Fruit fly (Drosophila melanogaster) whole organism, embryonic: ENCODE data around the gene Gnpat.

Source experiments
- Aef1 ChIP-seq: fragments of 200-800 bp; sonication (Bioruptor generic); IDR thresholded peaks from 3 replicates; pipeline ENCODE4 v1.3.6; 2022; ENCODE audit warnings: missing biosample characterization, missing genetic modification characterization
- Awh ChIP-seq: fragments of 200-800 bp; sonication (Bioruptor generic); IDR thresholded peaks from 2 replicates; pipeline ENCODE4, ENCODE4 v1.3.6; 2022; ENCODE audit warnings: missing biosample characterization, missing genetic modification characterization
- CG10321 ChIP-seq: fragments of 200-800 bp; sonication (Bioruptor generic); IDR thresholded peaks from 2 replicates; pipeline ENCODE4 v1.3.6; 2022; ENCODE audit warnings: missing biosample characterization, missing genetic modification characterization
- CG10565 ChIP-seq: fragments of 200-800 bp; sonication (Bioruptor generic); optimal IDR thresholded peaks from 3 replicates; lab custom pipeline; 2016; ENCODE audit warnings: missing biosample characterization, mild to moderate bottlenecking, missing genetic modification characterization
- CG11093 ChIP-seq: fragments of 200-800 bp; sonication (Bioruptor generic); IDR thresholded peaks from 3 replicates; pipeline ENCODE4 v1.3.6; 2022; ENCODE audit warnings: missing biosample characterization, missing genetic modification characterization
- CG14050 ChIP-seq: fragments of 200-800 bp; sonication (Bioruptor generic); IDR thresholded peaks from 3 replicates; pipeline ENCODE4 v1.3.6; 2022; ENCODE audit warnings: missing biosample characterization, missing genetic modification characterization
- CG17912 ChIP-seq: fragments of 200-800 bp; sonication (Bioruptor generic); optimal IDR thresholded peaks from 2 replicates; lab custom pipeline; 2018; ENCODE audit warnings: missing biosample characterization, mild to moderate bottlenecking, missing genetic modification characterization
- CG18599 ChIP-seq: fragments of 200-800 bp; sonication (Bioruptor generic); optimal IDR thresholded peaks from 3 replicates; lab custom pipeline; 2017; ENCODE audit warnings: missing biosample characterization, missing genetic modification characterization, mild to moderate bottlenecking, moderate library complexity, missing genetic modification reagents
- CG2678 ChIP-seq: fragments of 200-800 bp; sonication (Bioruptor generic); optimal IDR thresholded peaks from 3 replicates; lab custom pipeline; 2019; ENCODE audit warnings: missing biosample characterization, mild to moderate bottlenecking, missing genetic modification characterization, moderate library complexity
- CG3163 ChIP-seq: fragments of 200-800 bp; sonication (Bioruptor generic); optimal IDR thresholded peaks from 3 replicates; lab custom pipeline; 2016; ENCODE audit warnings: missing biosample characterization, missing genetic modification characterization
- CG34224 ChIP-seq: fragments of 200-800 bp; sonication (Bioruptor generic); IDR thresholded peaks from 3 replicates; pipeline ENCODE4 v1.3.6; 2022; ENCODE audit warnings: missing biosample characterization, missing genetic modification characterization; ENCODE audit not compliant: partially characterized antibody
- CG4328 ChIP-seq: fragments of 200-800 bp; sonication (Bioruptor generic); optimal IDR thresholded peaks from 3 replicates; lab custom pipeline; 2017; ENCODE audit warnings: missing biosample characterization, missing genetic modification reagents, missing genetic modification characterization
- CG4820 ChIP-seq: fragments of 200-800 bp; sonication (Bioruptor generic); optimal IDR thresholded peaks from 3 replicates; lab custom pipeline; 2016; ENCODE audit warnings: missing biosample characterization, missing genetic modification characterization
- CG7372 ChIP-seq: fragments of 200-800 bp; sonication (Bioruptor generic); IDR thresholded peaks from 2 replicates; pipeline ENCODE4 v1.3.6; 2022; ENCODE audit warnings: missing biosample characterization, missing genetic modification characterization
- CG7556 ChIP-seq: fragments of 200-800 bp; sonication (Bioruptor generic); optimal IDR thresholded peaks from 2 replicates; lab custom pipeline; 2017; ENCODE audit warnings: missing biosample characterization, mild to moderate bottlenecking, missing genetic modification characterization
- CG7839 ChIP-seq: fragments of 200-800 bp; sonication (Bioruptor generic); optimal IDR thresholded peaks from 3 replicates; lab custom pipeline; 2018; ENCODE audit warnings: missing biosample characterization, mild to moderate bottlenecking, missing genetic modification characterization, moderate library complexity
- CG8281 ChIP-seq: fragments of 200-800 bp; sonication (Bioruptor generic); optimal IDR thresholded peaks from 2 replicates; lab custom pipeline; 2018; ENCODE audit warnings: missing biosample characterization, mild to moderate bottlenecking, missing genetic modification characterization, moderate library complexity
- CG9797 ChIP-seq: fragments of 200-800 bp; sonication (Bioruptor generic); optimal IDR thresholded peaks from 3 replicates; lab custom pipeline; 2018; ENCODE audit warnings: missing biosample characterization, mild to moderate bottlenecking, missing genetic modification characterization
- CHES-1-like ChIP-seq: fragments of 200-800 bp; sonication (Bioruptor generic); optimal IDR thresholded peaks from 2 replicates; lab custom pipeline; 2016; ENCODE audit warnings: missing biosample characterization, missing genetic modification characterization
- Dfd ChIP-seq, 2 experiments: fragments of >200 bp; optimal IDR thresholded peaks; 2 replicates each; lab custom pipeline; 2017; ENCODE audit warnings: missing biosample characterization in 2 of 2, missing genetic modification characterization in 2 of 2
- HLH54F ChIP-seq: fragments of 200-800 bp; sonication (Bioruptor generic); optimal IDR thresholded peaks from 3 replicates; lab custom pipeline; 2016; ENCODE audit warnings: missing biosample characterization, missing genetic modification characterization
- Hr51 ChIP-seq, 2 experiments: fragments of 200-800 bp; sonication (Bioruptor generic); optimal IDR thresholded peaks; 2 replicates in 1 of 2; 3 replicates in 1 of 2; lab custom pipeline; 2016 to 2018; ENCODE audit warnings: missing biosample characterization in 2 of 2, missing genetic modification characterization in 2 of 2, mild to moderate bottlenecking in 1 of 2, moderate library complexity in 1 of 2
- Lim3 ChIP-seq: fragments of 200-800 bp; sonication (Bioruptor generic); IDR thresholded peaks from 2 replicates; pipeline ENCODE4 v1.3.6; 2022; ENCODE audit warnings: missing biosample characterization, missing genetic modification characterization
- Meics ChIP-seq: fragments of 200-800 bp; sonication (Bioruptor generic); optimal IDR thresholded peaks from 2 replicates; lab custom pipeline; 2017; ENCODE audit warnings: missing biosample characterization, mild to moderate bottlenecking, missing genetic modification characterization
- NfI ChIP-seq: fragments of 200-800 bp; sonication (Bioruptor generic); optimal IDR thresholded peaks from 3 replicates; lab custom pipeline; 2018; ENCODE audit warnings: missing biosample characterization, mild to moderate bottlenecking, missing genetic modification characterization, moderate library complexity
- Oaz ChIP-seq: fragments of 200-800 bp; sonication (Bioruptor generic); IDR thresholded peaks from 2 replicates; pipeline ENCODE4 v1.3.6; 2022; ENCODE audit warnings: missing biosample characterization, missing genetic modification characterization
- Rfx ChIP-seq: fragments of 200-800 bp; sonication (Bioruptor generic); IDR thresholded peaks from 2 replicates; pipeline ENCODE4 v1.3.6; 2022; ENCODE audit warnings: missing biosample characterization, missing genetic modification characterization
- Sox102F ChIP-seq: fragments of 200-800 bp; sonication (Bioruptor generic); optimal IDR thresholded peaks from 2 replicates; lab custom pipeline; 2018; ENCODE audit warnings: missing biosample characterization, mild to moderate bottlenecking, missing genetic modification characterization, moderate library complexity
- ato ChIP-seq: fragments of 200-800 bp; sonication (Bioruptor generic); IDR thresholded peaks from 2 replicates; pipeline ENCODE4 v1.3.6; 2022; ENCODE audit warnings: missing biosample characterization, missing genetic modification characterization; ENCODE audit not compliant: partially characterized antibody
- bcd ChIP-seq: fragments of 200-800 bp; sonication (Bioruptor generic); optimal IDR thresholded peaks from 2 replicates; lab custom pipeline; 2017; ENCODE audit warnings: missing biosample characterization, mild to moderate bottlenecking, missing genetic modification characterization
- br ChIP-seq: fragments of >200 bp; optimal IDR thresholded peaks from 2 replicates; lab custom pipeline; 2017
- cato ChIP-seq: fragments of 200-800 bp; sonication (Bioruptor generic); optimal IDR thresholded peaks from 2 replicates; lab custom pipeline; 2016; ENCODE audit warnings: missing biosample characterization, missing genetic modification characterization, borderline replicate concordance
- croc ChIP-seq: fragments of 200-800 bp; sonication (Bioruptor generic); conservative IDR thresholded peaks from 3 replicates; pipeline ENCODE4 v1.3.6; 2022; ENCODE audit warnings: missing biosample characterization, missing genetic modification characterization
- da ChIP-seq: fragments of 200-800 bp; sonication (Bioruptor generic); optimal IDR thresholded peaks from 2 replicates; lab custom pipeline; 2016; ENCODE audit warnings: missing biosample characterization, missing genetic modification characterization
- danr ChIP-seq: fragments of 200-800 bp; sonication (Bioruptor generic); IDR thresholded peaks from 2 replicates; pipeline ENCODE4 v1.3.6; 2022; ENCODE audit warnings: missing biosample characterization, missing genetic modification characterization
- dpn ChIP-seq, 2 experiments: fragments of 200-800 bp; sonication (Bioruptor generic); optimal IDR thresholded peaks; 3 replicates each; lab custom pipeline; 2016; ENCODE audit warnings: missing biosample characterization in 2 of 2, missing genetic modification characterization in 2 of 2
- fru ChIP-seq: fragments of >200 bp; optimal IDR thresholded peaks from 2 replicates; lab custom pipeline; 2017
- grau ChIP-seq: fragments of 200-800 bp; optimal IDR thresholded peaks from 3 replicates; lab custom pipeline; 2019; ENCODE audit warnings: missing biosample characterization, mild to moderate bottlenecking, missing genetic modification characterization, moderate library complexity
- gro ChIP-seq: fragments of 200-800 bp; sonication (Bioruptor generic); optimal IDR thresholded peaks from 2 replicates; lab custom pipeline; 2016; ENCODE audit warnings: missing biosample characterization, missing genetic modification characterization
- hkb ChIP-seq, 2 experiments: fragments of 200-800 bp in 1 of 2; fragments of >200 bp in 1 of 2; sonication (Bioruptor generic) in 1 of 2; IDR thresholded peaks in 1 of 2; optimal IDR thresholded peaks in 1 of 2; 2 replicates each; pipeline versions ENCODE4 v1.3.6 to Lab custom; 2017 to 2022; ENCODE audit warnings: missing biosample characterization in 1 of 2, missing genetic modification characterization in 1 of 2
- kah ChIP-seq: fragments of 200-800 bp; sonication (Bioruptor generic); optimal IDR thresholded peaks from 2 replicates; lab custom pipeline; 2018; ENCODE audit warnings: missing biosample characterization, mild to moderate bottlenecking, missing genetic modification characterization
- nerfin-1 ChIP-seq: fragments of 200-800 bp; sonication (Bioruptor generic); optimal IDR thresholded peaks from 3 replicates; lab custom pipeline; 2019; ENCODE audit warnings: missing biosample characterization, mild to moderate bottlenecking, missing genetic modification characterization, moderate library complexity
- nerfin-2 ChIP-seq: fragments of 200-800 bp; sonication (Bioruptor generic); IDR thresholded peaks from 2 replicates; pipeline ENCODE4 v1.3.6; 2022; ENCODE audit warnings: missing biosample characterization, missing genetic modification characterization; ENCODE audit not compliant: partially characterized antibody
- p53 ChIP-seq: fragments of 200-800 bp; sonication (Bioruptor generic); optimal IDR thresholded peaks from 2 replicates; lab custom pipeline; 2016; ENCODE audit warnings: missing biosample characterization, missing genetic modification characterization
- phol ChIP-seq: fragments of 200-800 bp; sonication (Bioruptor generic); optimal IDR thresholded peaks from 3 replicates; lab custom pipeline; 2018; ENCODE audit warnings: missing biosample characterization, mild to moderate bottlenecking, missing genetic modification characterization, moderate library complexity
- sd ChIP-seq: fragments of 200-800 bp; sonication (Bioruptor generic); optimal IDR thresholded peaks from 3 replicates; lab custom pipeline; 2018; ENCODE audit warnings: missing biosample characterization, mild to moderate bottlenecking, missing genetic modification characterization, moderate library complexity
- sob ChIP-seq: fragments of 200-800 bp; sonication (Bioruptor generic); IDR thresholded peaks from 2 replicates; pipeline ENCODE4 v1.3.6; 2022; ENCODE audit warnings: missing biosample characterization, missing genetic modification characterization
- stc ChIP-seq: fragments of 200-800 bp; sonication (Bioruptor generic); IDR thresholded peaks from 2 replicates; pipeline ENCODE4 v1.3.6; 2022; ENCODE audit warnings: missing biosample characterization, missing genetic modification characterization
- wdn ChIP-seq: fragments of 200-800 bp; sonication (Bioruptor generic); IDR thresholded peaks from 2 replicates; pipeline ENCODE4 v1.3.6; 2022; ENCODE audit warnings: missing biosample characterization, missing genetic modification characterization
- zfh1 ChIP-seq: fragments of 200-800 bp; sonication (Bioruptor generic); IDR thresholded peaks from 3 replicates; pipeline ENCODE4 v1.3.6; 2022; ENCODE audit warnings: missing biosample characterization, missing genetic modification characterization
- zfh2 ChIP-seq: fragments of 200-800 bp; sonication (Bioruptor generic); optimal IDR thresholded peaks from 2 replicates; lab custom pipeline; 2016; ENCODE audit warnings: missing biosample characterization, missing genetic modification characterization

The Gnpat gene

DNA sequence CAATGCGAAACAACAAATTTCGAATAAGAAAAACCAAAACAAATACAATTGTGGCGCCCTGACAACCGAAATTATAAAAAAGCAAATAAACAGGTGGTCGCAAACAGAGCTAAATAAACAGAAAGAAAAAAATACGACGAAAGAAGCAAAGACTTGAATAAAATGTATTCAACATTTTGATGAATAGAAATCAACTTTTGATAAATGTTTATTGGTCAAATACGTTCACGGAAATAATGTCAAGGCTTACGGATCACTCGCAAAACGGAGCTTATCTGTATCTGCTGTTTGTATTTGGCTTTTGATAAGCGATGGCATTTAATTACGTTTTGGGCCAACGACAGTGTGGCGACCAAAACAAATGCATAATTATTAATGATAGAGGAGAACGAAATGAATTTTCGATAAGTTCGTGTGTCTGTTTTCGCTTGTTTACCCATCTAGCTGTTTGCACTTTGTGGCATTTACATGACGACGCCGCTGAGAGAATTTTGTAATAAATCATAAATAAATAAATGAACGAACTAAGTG is 37.5 kb downstream of the Gnpat start (continued):
- peak; percentile 43 for TF ChIP-seq grau (tag; lab: Kevin White, UChicago)
- peak; percentile 40 for TF ChIP-seq CG7839 (tag; lab: Kevin White, UChicago)
- TF ChIP-seq nerfin-2 = no peak
- no peak for TF ChIP-seq zfh2 (GFP tag; lab: Kevin White, UChicago)
- peak; percentile 29; the same call in 1 of the 2 replicates for TF ChIP-seq CG10321 (GFP tag; lab: Robert Waterston, UW)
- peak; percentile 39; the same call in 1 of the 2 replicates for TF ChIP-seq Rfx (GFP tag; lab: Robert Waterston, UW)
- TF ChIP-seq Hr51 (GFP tag; optimal IDR thresholded peaks at IDR 0.05; lab: Kevin White, UChicago) = peak in 1 of 2 experiments; percentile 51
- no peak for TF ChIP-seq cato
- no peak for TF ChIP-seq CHES-1-like (GFP tag; lab: Kevin White, UChicago)
- peak; percentile 53 for TF ChIP-seq CG17912
- TF ChIP-seq CG11093 (GFP tag; lab: Robert Waterston, UW) = no peak
- TF ChIP-seq zfh1 (GFP tag; lab: Robert Waterston, UW) = peak; percentile 59; the same call in 2 of the 3 replicates
- TF ChIP-seq HLH54F (GFP tag; lab: Kevin White, UChicago) = no peak
- TF ChIP-seq CG18599 (GFP tag; lab: Kevin White, UChicago) = peak; percentile 61
- TF ChIP-seq CG10565 (GFP tag; lab: Kevin White, UChicago) = no peak
- no peak for TF ChIP-seq CG7372
- peak; percentile 16 for TF ChIP-seq bcd (GFP tag; lab: Kevin White, UChicago)
- TF ChIP-seq Awh = peak; percentile 60; the same call in 1 of the 2 replicates
- TF ChIP-seq nerfin-1 (tag; lab: Kevin White, UChicago) = no peak
- no peak for TF ChIP-seq danr (GFP tag; lab: Robert Waterston, UW)
- TF ChIP-seq CG34224 (GFP tag; lab: Robert Waterston, UW) = no peak
- TF ChIP-seq wdn (GFP tag; lab: Robert Waterston, UW) = no peak
- no peak for TF ChIP-seq hkb (optimal IDR thresholded peaks at IDR 0.05; lab: Kevin White, UChicago)
- TF ChIP-seq hkb (GFP tag; IDR thresholded peaks at IDR 0.05; lab: Robert Waterston, UW) = peak; percentile 13
- peak; percentile 81 for TF ChIP-seq kah (GFP tag; lab: Kevin White, UChicago)
- no peak for TF ChIP-seq ato (GFP tag; lab: Robert Waterston, UW)
- no peak for TF ChIP-seq Lim3 (GFP tag; lab: Robert Waterston, UW)
- TF ChIP-seq CG2678 (tag; lab: Kevin White, UChicago) = peak; percentile 54
- TF ChIP-seq Meics = peak; percentile 38
- no peak for TF ChIP-seq p53 (GFP tag; lab: Kevin White, UChicago)
- TF ChIP-seq sd (tag; lab: Kevin White, UChicago) = peak; percentile 64
- TF ChIP-seq NfI (GFP tag; lab: Kevin White, UChicago) = peak; percentile 29
- TF ChIP-seq CG3163 = no peak
- TF ChIP-seq CG9797 (GFP tag; lab: Kevin White, UChicago) = no peak
- no peak for TF ChIP-seq Oaz
- TF ChIP-seq CG8281 = no peak
- no peak for TF ChIP-seq gro
- TF ChIP-seq fru = no peak
- TF ChIP-seq croc (GFP tag; lab: Robert Waterston, UW) = no peak
- no peak for TF ChIP-seq dpn (GFP tag; optimal IDR thresholded peaks at IDR 0.05; lab: Kevin White, UChicago)
- peak; percentile 1 for TF ChIP-seq CG4328 (GFP tag; lab: Kevin White, UChicago)
- no peak for TF ChIP-seq CG14050
- peak; percentile 34 for TF ChIP-seq Sox102F (GFP tag; lab: Kevin White, UChicago)
- peak; percentile 19 for TF ChIP-seq da
- no peak for TF ChIP-seq sob (GFP tag; lab: Robert Waterston, UW)
- peak; percentile 73 for TF ChIP-seq CG7556 (GFP tag; lab: Kevin White, UChicago)
- TF ChIP-seq Aef1 (GFP tag; lab: Robert Waterston, UW) = no peak
- no peak for TF ChIP-seq CG4820 (GFP tag; lab: Kevin White, UChicago)
- no peak for TF ChIP-seq Dfd (GFP tag; optimal IDR thresholded peaks at IDR 0.05; lab: Kevin White, UChicago)
- TF ChIP-seq br (lab: Kevin White, UChicago) = no peak
- TF ChIP-seq phol (tag; lab: Kevin White, UChicago) = no peak
- TF ChIP-seq stc (GFP tag; lab: Robert Waterston, UW) = no peak; the same call in 1 of the 2 replicates
